Fruit fly (Drosophila melanogaster) whole organism, wandering third instar larva: ENCODE results near the gene CG12608.

ENCODE experiments used
- CG32264 ChIP-seq: fragments of 200-800 bp; sonication (Bioruptor generic); optimal IDR thresholded peaks from 2 replicates; lab custom pipeline; 2016; ENCODE audit warnings: missing biosample characterization, missing genetic modification characterization
- Dfd ChIP-seq: fragments of >200 bp; optimal IDR thresholded peaks from 2 replicates; lab custom pipeline; 2017; ENCODE audit warnings: missing biosample characterization, missing genetic modification characterization
- Hr78 ChIP-seq: fragments of >200 bp; optimal IDR thresholded peaks from 2 replicates; lab custom pipeline; 2017; ENCODE audit warnings: missing biosample characterization, missing genetic modification characterization
- Jra ChIP-seq: sonication (Bioruptor generic); optimal IDR thresholded peaks from 2 replicates; lab custom pipeline; 2016; ENCODE audit warnings: missing biosample characterization, missing genetic modification characterization
- Mio ChIP-seq: sonication (Bioruptor generic); optimal IDR thresholded peaks from 2 replicates; lab custom pipeline; 2016; ENCODE audit warnings: missing biosample characterization, missing genetic modification characterization
- Myc ChIP-seq: fragments of >200 bp; optimal IDR thresholded peaks from 2 replicates; lab custom pipeline; 2017
- Rel ChIP-seq, 2 experiments: fragments of 200-800 bp; sonication (Bioruptor generic) in 1 of 2; optimal IDR thresholded peaks; 2 replicates in 1 of 2; 3 replicates in 1 of 2; lab custom pipeline; 2016 to 2019; ENCODE audit warnings: mild to moderate bottlenecking in 2 of 2, missing biosample characterization in 2 of 2, missing genetic modification characterization in 2 of 2, moderate library complexity in 1 of 2
- Sp1 ChIP-seq: fragments of 200-800 bp; sonication (Bioruptor generic); optimal IDR thresholded peaks from 3 replicates; lab custom pipeline; 2019; ENCODE audit warnings: missing biosample characterization, mild to moderate bottlenecking, missing genetic modification characterization, moderate library complexity
- br ChIP-seq: fragments of 200-800 bp; sonication (Bioruptor generic); optimal IDR thresholded peaks from 2 replicates; lab custom pipeline; 2016; ENCODE audit warnings: missing biosample characterization, missing genetic modification characterization
- ey ChIP-seq: fragments of 200-800 bp; sonication (Bioruptor generic); optimal IDR thresholded peaks from 2 replicates; lab custom pipeline; 2016; ENCODE audit warnings: missing biosample characterization, missing genetic modification characterization
- lola ChIP-seq: fragments of >200 bp; optimal IDR thresholded peaks from 2 replicates; lab custom pipeline; 2017; ENCODE audit warnings: missing biosample characterization, missing genetic modification characterization
- psq ChIP-seq: fragments of 200-800 bp; sonication (Bioruptor generic); optimal IDR thresholded peaks from 3 replicates; lab custom pipeline; 2017; ENCODE audit warnings: missing biosample characterization, mild to moderate bottlenecking, missing genetic modification characterization, moderate library complexity
- tai ChIP-seq: sonication (Bioruptor generic); optimal IDR thresholded peaks from 2 replicates; lab custom pipeline; 2016; ENCODE audit warnings: missing biosample characterization, missing genetic modification characterization
- usp ChIP-seq: fragments of >200 bp; optimal IDR thresholded peaks from 2 replicates; lab custom pipeline; 2017; ENCODE audit warnings: missing biosample characterization, missing genetic modification characterization

DNA sequence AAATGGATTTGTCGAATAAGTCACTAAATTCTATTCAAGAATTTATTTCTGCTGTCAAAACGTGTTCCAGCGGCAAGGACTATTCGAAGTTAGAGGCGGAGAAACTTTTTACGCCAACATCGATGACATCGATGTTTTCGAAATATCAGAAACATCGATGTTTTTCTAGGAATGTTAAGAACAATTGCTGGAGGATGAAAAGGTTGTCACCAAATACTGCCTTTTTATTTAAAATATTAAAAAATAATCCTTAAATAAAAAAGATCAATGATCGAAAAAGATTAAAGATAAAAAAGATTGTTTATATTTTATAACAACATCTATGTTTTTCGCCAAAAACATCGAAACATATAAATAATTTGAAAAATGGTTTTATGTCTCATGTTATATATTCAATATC, 2.4 kb downstream of the CG12608 start, which contains the start of gene CG9123:
- no peak for TF ChIP-seq br
- no peak for TF ChIP-seq psq (GFP tag; lab: Kevin White, UChicago)
- TF ChIP-seq Myc, result no peak
- no peak for TF ChIP-seq lola (GFP tag; lab: Kevin White, UChicago)
- TF ChIP-seq usp, result no peak
- TF ChIP-seq Jra, result no peak
- TF ChIP-seq Rel (GFP tag; optimal IDR thresholded peaks at IDR 0.05; lab: Kevin White, UChicago), result no peak
- TF ChIP-seq Rel (tag; optimal IDR thresholded peaks at IDR 0.05; lab: Kevin White, UChicago), result no peak
- TF ChIP-seq Hr78 (GFP tag; lab: Kevin White, UChicago), result no peak
- no peak for TF ChIP-seq Mio (GFP tag; lab: Kevin White, UChicago)
- TF ChIP-seq tai (GFP tag; lab: Kevin White, UChicago), result no peak
- no peak for TF ChIP-seq CG32264 (GFP tag; lab: Kevin White, UChicago)
- TF ChIP-seq Dfd, result no peak
- TF ChIP-seq Sp1, result no peak
- TF ChIP-seq ey (GFP tag; lab: Kevin White, UChicago), result no peak
